Fruit fly (Drosophila melanogaster) whole organism, embryonic: ENCODE results near the gene Cadps.
A peak's percentile ranks its signal among the peaks of the same experiment; 100 is the strongest.
"Not testable (repeated sequence)": the region's sequence is repeated elsewhere in the genome, so short reads cannot be mapped to it uniquely, and the experiment has no call there.

Source experiments
- CG3163 ChIP-seq: fragments of 200-800 bp; sonication (Bioruptor generic); optimal IDR thresholded peaks from 3 replicates; lab custom pipeline; 2016; ENCODE audit warnings: missing biosample characterization, missing genetic modification characterization
- CG33213 ChIP-seq: fragments of 200-800 bp; sonication (Bioruptor generic); optimal IDR thresholded peaks from 3 replicates; lab custom pipeline; 2016; ENCODE audit warnings: missing biosample characterization, missing genetic modification characterization
- CG8290 ChIP-seq, 3 experiments: fragments of 200-800 bp; sonication (Bioruptor generic); optimal IDR thresholded peaks; 2 replicates each; lab custom pipeline; 2016 to 2019; ENCODE audit warnings: missing biosample characterization in 3 of 3, missing genetic modification characterization in 3 of 3, mild to moderate bottlenecking in 2 of 3, moderate library complexity in 1 of 3
- CG8478 ChIP-seq: fragments of >200 bp; optimal IDR thresholded peaks from 2 replicates; lab custom pipeline; 2018
- D19A ChIP-seq: fragments of 200-800 bp; optimal IDR thresholded peaks from 3 replicates; lab custom pipeline; 2019; ENCODE audit warnings: missing biosample characterization, mild to moderate bottlenecking, missing genetic modification characterization, moderate library complexity
- Dfd ChIP-seq, 2 experiments: fragments of >200 bp; optimal IDR thresholded peaks; 2 replicates each; lab custom pipeline; 2017; ENCODE audit warnings: missing biosample characterization in 2 of 2, missing genetic modification characterization in 2 of 2
- Ets65A ChIP-seq: fragments of 200-800 bp; sonication (Bioruptor generic); peaks from one replicate; lab custom pipeline; 2016; ENCODE audit warnings: missing biosample characterization, missing genetic modification characterization
- Lhr ChIP-seq: fragments of 200-800 bp; sonication (Bioruptor generic); optimal IDR thresholded peaks from 3 replicates; lab custom pipeline; 2017; ENCODE audit warnings: mild to moderate bottlenecking, missing biosample characterization, missing genetic modification reagents, missing genetic modification characterization
- Stat92E ChIP-seq, 3 experiments: fragments of >200 bp in 2 of 3; fragments of 200-800 bp in 1 of 3; sonication (Bioruptor generic) in 1 of 3; optimal IDR thresholded peaks; 2 replicates each; lab custom pipeline; 2017 to 2019; ENCODE audit warnings: missing biosample characterization in 3 of 3, missing genetic modification characterization in 3 of 3, mild to moderate bottlenecking in 1 of 3, moderate library complexity in 1 of 3
- Trl ChIP-seq, 3 experiments: fragments of >200 bp in 2 of 3; fragments of 200-800 bp in 1 of 3; sonication (Bioruptor generic) in 1 of 3; optimal IDR thresholded peaks; 2 replicates in 1 of 3; 3 replicates in 2 of 3; lab custom pipeline; 2016 to 2017; ENCODE audit warnings: missing biosample characterization in 1 of 3, missing genetic modification characterization in 1 of 3
- chinmo ChIP-seq: fragments of 200-800 bp; sonication (Bioruptor generic); IDR thresholded peaks from 4 replicates; pipeline ENCODE4 v1.3.6; 2022; ENCODE audit warnings: missing biosample characterization, missing genetic modification characterization; ENCODE audit not compliant: partially characterized antibody
- row ChIP-seq: fragments of 200-800 bp; sonication (Bioruptor generic); IDR thresholded peaks from 3 replicates; pipeline ENCODE4 v1.3.6; 2022; ENCODE audit warnings: missing biosample characterization, missing genetic modification characterization

Gene Cadps

DNA sequence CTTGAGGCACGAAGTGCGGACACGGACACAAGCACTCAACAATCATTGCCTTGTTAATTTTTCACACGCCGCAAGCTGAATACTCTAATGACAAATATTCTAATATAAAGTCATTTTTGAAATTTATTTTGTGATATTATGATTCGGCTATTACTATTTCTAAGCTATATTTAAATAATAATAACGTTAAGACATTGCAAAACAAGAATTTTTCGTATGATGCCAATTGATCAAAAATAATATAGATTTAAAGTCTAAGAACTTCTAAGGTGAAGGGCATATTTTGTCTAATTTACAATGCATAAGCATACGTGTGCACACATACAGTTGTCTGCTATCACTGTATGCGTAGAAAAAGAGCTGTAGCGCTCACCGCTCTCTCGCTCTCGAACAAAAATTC is 37.6 kb downstream of the Cadps start:
- TF ChIP-seq row (GFP tag; lab: Robert Waterston, UW) = peak; percentile 69
- TF ChIP-seq Trl (optimal IDR thresholded peaks at IDR 0.05; lab: Kevin White, UChicago) = peak; percentile 14 to 27
- not testable (repeated sequence) for TF ChIP-seq Trl (GFP tag; optimal IDR thresholded peaks at IDR 0.05; lab: Kevin White, UChicago)
- TF ChIP-seq D19A = peak; percentile 94
- TF ChIP-seq, all 482 proteins: peak for 3; not testable (repeated sequence) for 479

- TF ChIP-seq Trl (optimal IDR thresholded peaks at IDR 0.05; lab: Kevin White, UChicago) (peak; percentile 40 to 60), Trl (GFP tag; optimal IDR thresholded peaks at IDR 0.05; lab: Kevin White, UChicago) (no peak), CG8290 (GFP tag; optimal IDR thresholded peaks at IDR 0.05; lab: Kevin White, UChicago) (peak; percentile 26), CG8290 (tag; optimal IDR thresholded peaks at IDR 0.05; lab: Kevin White, UChicago) (no peak), CG8478 (lab: Kevin White, UChicago) (peak; percentile 79), chinmo (no peak)
Observed at dm6 chr4:1306367-1306766, 75.7 kb downstream of the Cadps start.

- TF ChIP-seq CG33213 (GFP tag; lab: Kevin White, UChicago) = peak; percentile 19
- TF ChIP-seq Dfd (GFP tag; optimal IDR thresholded peaks at IDR 0.05; lab: Kevin White, UChicago) = peak in 1 of 2 experiments; percentile 40
- TF ChIP-seq CG3163 (GFP tag; lab: Kevin White, UChicago) = peak; percentile 2
- TF ChIP-seq Lhr (GFP tag; lab: Kevin White, UChicago) = peak; percentile 75
- peak; percentile 69 for TF ChIP-seq Ets65A (GFP tag; lab: Kevin White, UChicago)
- TF ChIP-seq Stat92E (GFP tag; optimal IDR thresholded peaks at IDR 0.05; lab: Kevin White, UChicago) = peak in 1 of 3 experiments; percentile 72
Observed at dm6 chr4:1318823-1319222, 88.2 kb downstream of the Cadps start.
